Worm (Caenorhabditis elegans): ENCODE data around the gene C50B6.1.

DNA sequence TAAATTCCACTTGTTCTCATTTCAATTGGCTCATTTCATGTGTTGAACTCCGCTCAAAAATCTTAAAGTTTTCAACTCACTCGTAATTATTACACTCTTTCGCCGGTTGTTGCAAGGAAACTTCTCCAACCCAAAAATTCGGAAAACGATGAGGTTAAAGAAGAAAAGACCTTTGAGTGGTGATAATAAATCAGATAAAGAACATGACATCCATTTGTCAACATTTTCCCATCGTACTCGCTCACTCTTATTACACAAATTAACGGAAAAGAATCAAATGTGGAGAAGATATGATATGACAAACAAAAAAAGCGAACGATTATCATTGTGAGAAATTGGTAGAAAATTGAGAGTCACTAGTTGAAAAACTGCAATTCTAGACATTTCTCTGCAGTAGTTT is 23.4 kb upstream of the C50B6.1 start:
- TF ChIP-seq nhr-23 (tag; optimal IDR thresholded peaks at IDR 0.05) (no peak), nhr-6 (tag; optimal IDR thresholded peaks at IDR 0.05) (no peak), lin-39 (tag; optimal IDR thresholded peaks at IDR 0.05) (no peak), mab-5 (tag; optimal IDR thresholded peaks at IDR 0.05) (no peak), nhr-237 (tag; optimal IDR thresholded peaks at IDR 0.05) (no peak)
